Worm (Caenorhabditis elegans) whole organism, late embryonic: ENCODE results near the gene csn-4.

Source experiments
- ceh-45 ChIP-seq: fragments of 200-800 bp; sonication (Bioruptor generic); IDR thresholded peaks from 2 replicates; pipeline ENCODE4 v1.3.6; 2022; ENCODE audit warnings: missing genetic modification reagents, missing genetic modification characterization, missing compliant biosample characterization
- ceh-9 ChIP-seq: sonication (generic microtip); optimal IDR thresholded peaks from 2 replicates; lab custom pipeline; 2016; ENCODE audit warnings: mild to moderate bottlenecking, missing genetic modification characterization, inconsistent platforms, missing compliant biosample characterization
- gmeb-2 ChIP-seq: sonication (generic microtip); optimal IDR thresholded peaks from 2 replicates; lab custom pipeline; 2016; ENCODE audit warnings: missing genetic modification characterization, inconsistent platforms, missing compliant biosample characterization
- nhr-11 ChIP-seq: fragments of 150-350 bp; optimal IDR thresholded peaks from 2 replicates; lab custom pipeline; 2014; ENCODE audit warnings: missing biosample characterization, missing genetic modification characterization
- pha-4 ChIP-seq: fragments of 150-350 bp; optimal IDR thresholded peaks from 2 replicates; lab custom pipeline; 2018; ENCODE audit warnings: missing biosample characterization, missing genetic modification reagents, missing genetic modification characterization
- sox-4 ChIP-seq: sonication (generic microtip); optimal IDR thresholded peaks from 2 replicates; lab custom pipeline; 2017; ENCODE audit warnings: mild to moderate bottlenecking, missing genetic modification characterization, inconsistent platforms, missing compliant biosample characterization
- tbx-2 ChIP-seq: sonication (generic microtip); optimal IDR thresholded peaks from 2 replicates; lab custom pipeline; 2016; ENCODE audit warnings: missing genetic modification characterization, missing compliant biosample characterization
- ttx-3 ChIP-seq: sonication (generic microtip); optimal IDR thresholded peaks from 2 replicates; lab custom pipeline; 2016; ENCODE audit warnings: missing genetic modification reagents, missing genetic modification characterization, missing compliant biosample characterization

ce11 chrIV:1120865-1121264, 34.1 kb upstream of the csn-4 start:
- no peak for TF ChIP-seq nhr-11
- TF ChIP-seq pha-4 = no peak
- no peak for TF ChIP-seq ttx-3 (tag; lab: Kevin White, UChicago)
- no peak for TF ChIP-seq ceh-45 (GFP tag; lab: Robert Waterston, UW)
- no peak for TF ChIP-seq tbx-2
- TF ChIP-seq sox-4 (tag; lab: Kevin White, UChicago) = no peak
- no peak for TF ChIP-seq gmeb-2 (tag; lab: Kevin White, UChicago)
- no peak for TF ChIP-seq ceh-9 (tag; lab: Kevin White, UChicago)
